Worm (Caenorhabditis elegans): ENCODE results near the gene nhr-180.

The nhr-180 gene

ce11 chrV:667459-667858 is at the start of gene nhr-180:
Gene nhr-180 (minus strand): TSS chrV:667510.
- TF ChIP-seq pqm-1 (tag; optimal IDR thresholded peaks at IDR 0.05) (peak; percentile 16), elt-2 (tag; optimal IDR thresholded peaks at IDR 0.05) (peak; percentile 50), nhr-67 (tag; optimal IDR thresholded peaks at IDR 0.05) (no peak)

- no peak for TF ChIP-seq lin-15B (tag; optimal IDR thresholded peaks at IDR 0.05)
- TF ChIP-seq sea-2 (GFP tag; optimal IDR thresholded peaks at IDR 0.05): no peak
- TF ChIP-seq zag-1 (tag; optimal IDR thresholded peaks at IDR 0.05): no peak
- TF ChIP-seq R02D3.7 (tag; optimal IDR thresholded peaks at IDR 0.05): no peak
- no peak for TF ChIP-seq ama-1 (optimal IDR thresholded peaks at IDR 0.05)
- no peak for TF ChIP-seq ZK546.5 (tag; optimal IDR thresholded peaks at IDR 0.05)
- TF ChIP-seq nhr-28 (tag; optimal IDR thresholded peaks at IDR 0.05): no peak
- TF ChIP-seq fkh-2 (tag; optimal IDR thresholded peaks at IDR 0.05): no peak
- no peak for TF ChIP-seq ztf-4 (tag; optimal IDR thresholded peaks at IDR 0.05)
- TF ChIP-seq mdl-1 (tag; optimal IDR thresholded peaks at IDR 0.05): no peak
- TF ChIP-seq pqm-1 (tag; optimal IDR thresholded peaks at IDR 0.05): no peak
- TF ChIP-seq nhr-76 (tag; optimal IDR thresholded peaks at IDR 0.05): no peak
- no peak for TF ChIP-seq unc-39 (tag; optimal IDR thresholded peaks at IDR 0.05)
- no peak for TF ChIP-seq nhr-237 (tag; optimal IDR thresholded peaks at IDR 0.05)
- TF ChIP-seq nhr-67 (tag; optimal IDR thresholded peaks at IDR 0.05): no peak
- no peak for TF ChIP-seq hmg-11 (tag; optimal IDR thresholded peaks at IDR 0.05)
Observed at ce11 chrV:712882-713281, 45.6 kb upstream of the nhr-180 start, which contains the start of gene cyp-33C11. Gene cyp-33C11 (minus strand): TSS chrV:712982.

- TF ChIP-seq nhr-23 (tag; optimal IDR thresholded peaks at IDR 0.05) (no peak), ZK546.5 (tag; optimal IDR thresholded peaks at IDR 0.05) (no peak), nhr-76 (tag; optimal IDR thresholded peaks at IDR 0.05) (no peak), unc-62 (GFP tag; optimal IDR thresholded peaks at IDR 0.05) (no peak), lin-39 (tag; optimal IDR thresholded peaks at IDR 0.05) (no peak), fos-1 (tag; optimal IDR thresholded peaks at IDR 0.05) (no peak), fkh-2 (tag; optimal IDR thresholded peaks at IDR 0.05) (no peak), eor-1 (tag; optimal IDR thresholded peaks at IDR 0.05) (no peak), nhr-67 (tag; optimal IDR thresholded peaks at IDR 0.05) (no peak), ztf-4 (tag; optimal IDR thresholded peaks at IDR 0.05) (no peak), nfya-1 (tag; optimal IDR thresholded peaks at IDR 0.05; ENCODE audit: insufficient read depth) (no peak), pqm-1 (tag; optimal IDR thresholded peaks at IDR 0.05) (no peak), snpc-4 (tag; optimal IDR thresholded peaks at IDR 0.05) (no peak), elt-3 (tag; optimal IDR thresholded peaks at IDR 0.05) (no peak), nhr-25 (tag; optimal IDR thresholded peaks at IDR 0.05) (no peak), fkh-10 (GFP tag; optimal IDR thresholded peaks at IDR 0.05) (no peak), R02D3.7 (tag; optimal IDR thresholded peaks at IDR 0.05) (no peak), tbx-2 (tag; optimal IDR thresholded peaks at IDR 0.05) (no peak), elt-1 (tag; optimal IDR thresholded peaks at IDR 0.05) (no peak), nhr-12 (tag; optimal IDR thresholded peaks at IDR 0.05) (no peak)
Observed at ce11 chrV:708808-709207, 41.5 kb upstream of the nhr-180 start, which contains the start of gene srbc-39. Gene srbc-39 (plus strand): TSS chrV:709108.

- no peak for TF ChIP-seq nhr-12 (tag; optimal IDR thresholded peaks at IDR 0.05)
- no peak for TF ChIP-seq tbx-2 (tag; optimal IDR thresholded peaks at IDR 0.05)
- no peak for TF ChIP-seq aly-2 (tag; optimal IDR thresholded peaks at IDR 0.05)
- no peak for TF ChIP-seq mdl-1 (tag; optimal IDR thresholded peaks at IDR 0.05)
- no peak for TF ChIP-seq R02D3.7 (tag; optimal IDR thresholded peaks at IDR 0.05)
- no peak for TF ChIP-seq zag-1 (tag; optimal IDR thresholded peaks at IDR 0.05)
Observed at ce11 chrV:706918-707317, 39.6 kb upstream of the nhr-180 start, which contains the start of gene srbc-38. Gene srbc-38 (plus strand): TSS chrV:707218.

- TF ChIP-seq mdl-1 (tag; optimal IDR thresholded peaks at IDR 0.05) (no peak), aly-2 (tag; optimal IDR thresholded peaks at IDR 0.05) (no peak), nhr-23 (tag; optimal IDR thresholded peaks at IDR 0.05) (no peak), lin-15B (tag; optimal IDR thresholded peaks at IDR 0.05) (no peak), nhr-76 (tag; optimal IDR thresholded peaks at IDR 0.05) (no peak), R02D3.7 (tag; optimal IDR thresholded peaks at IDR 0.05) (no peak), elt-1 (tag; optimal IDR thresholded peaks at IDR 0.05) (no peak), egl-27 (tag; optimal IDR thresholded peaks at IDR 0.05) (no peak), eor-1 (tag; optimal IDR thresholded peaks at IDR 0.05) (no peak)
Observed at ce11 chrV:702260-702659, 35.0 kb upstream of the nhr-180 start, which contains the start of gene srbc-37. Gene srbc-37 (plus strand): TSS chrV:702560.
